Fruit fly (Drosophila melanogaster) whole organism, prepupa: ENCODE results near the gene Alg9.

Experiments
- Blimp-1 ChIP-seq: fragments of 200-800 bp; sonication (Bioruptor generic); optimal IDR thresholded peaks from 3 replicates; lab custom pipeline; 2017; ENCODE audit warnings: missing biosample characterization, missing genetic modification characterization, mild to moderate bottlenecking, moderate library complexity, missing genetic modification reagents
- CG10631 ChIP-seq: fragments of 200-800 bp; sonication (Bioruptor generic); optimal IDR thresholded peaks from 2 replicates; lab custom pipeline; 2016; ENCODE audit warnings: missing biosample characterization, missing genetic modification characterization
- CG11294 ChIP-seq: fragments of 200-800 bp; sonication (Bioruptor generic); IDR thresholded peaks from 2 replicates; pipeline ENCODE4 v1.3.6; 2022; ENCODE audit warnings: missing biosample characterization, missing genetic modification characterization
- CG11762 ChIP-seq: fragments of 200-800 bp; sonication (Bioruptor generic); optimal IDR thresholded peaks from 3 replicates; lab custom pipeline; 2016; ENCODE audit warnings: missing biosample characterization, missing genetic modification characterization; ENCODE audit not compliant: insufficient read depth
- CG15336 ChIP-seq: fragments of 200-800 bp; sonication (Bioruptor generic); IDR thresholded peaks from 2 replicates; pipeline ENCODE4 v1.3.6; 2022; ENCODE audit warnings: missing biosample characterization, missing genetic modification characterization
- CG1621 ChIP-seq: fragments of 200-800 bp; sonication (Bioruptor generic); optimal IDR thresholded peaks from 3 replicates; lab custom pipeline; 2018; ENCODE audit warnings: missing biosample characterization, mild to moderate bottlenecking, missing genetic modification characterization
- CG3032 ChIP-seq: fragments of 200-800 bp; optimal IDR thresholded peaks from 2 replicates; lab custom pipeline; 2019; ENCODE audit warnings: missing biosample characterization, mild to moderate bottlenecking, missing genetic modification characterization, moderate library complexity
- CG34406 ChIP-seq: fragments of 200-800 bp; sonication (Bioruptor generic); optimal IDR thresholded peaks from 3 replicates; lab custom pipeline; 2016; ENCODE audit warnings: missing biosample characterization, missing genetic modification characterization
- CG4318 ChIP-seq: fragments of 200-800 bp; sonication (Bioruptor generic); optimal IDR thresholded peaks from 3 replicates; lab custom pipeline; 2017; ENCODE audit warnings: missing biosample characterization, mild to moderate bottlenecking, missing genetic modification characterization
- CG6276 ChIP-seq: fragments of 200-800 bp; sonication (Bioruptor generic); optimal IDR thresholded peaks from 2 replicates; lab custom pipeline; 2017; ENCODE audit warnings: missing biosample characterization, mild to moderate bottlenecking, missing genetic modification characterization
- CG6792 ChIP-seq: fragments of 200-800 bp; sonication (Bioruptor generic); optimal IDR thresholded peaks from 3 replicates; lab custom pipeline; 2016; ENCODE audit warnings: missing biosample characterization, missing genetic modification characterization
- CG6808 ChIP-seq: fragments of 200-800 bp; sonication (Bioruptor generic); optimal IDR thresholded peaks from 3 replicates; lab custom pipeline; 2017; ENCODE audit warnings: missing biosample characterization, missing genetic modification characterization, mild to moderate bottlenecking, moderate library complexity, missing genetic modification reagents
- CG8119 ChIP-seq: fragments of 200-800 bp; sonication (Bioruptor generic); IDR thresholded peaks from 3 replicates; pipeline ENCODE4 v1.3.6; 2022; ENCODE audit warnings: missing biosample characterization, missing genetic modification characterization
- CG9139 ChIP-seq: fragments of 200-800 bp; sonication (Bioruptor generic); optimal IDR thresholded peaks from 3 replicates; lab custom pipeline; 2017; ENCODE audit warnings: missing biosample characterization, mild to moderate bottlenecking, missing genetic modification characterization
- Eip75B ChIP-seq: fragments of 200-800 bp; sonication (Bioruptor generic); optimal IDR thresholded peaks from 3 replicates; lab custom pipeline; 2016; ENCODE audit warnings: missing biosample characterization, missing genetic modification characterization
- Eip78C ChIP-seq: fragments of 200-800 bp; sonication (Bioruptor generic); peaks from one replicate; lab custom pipeline; 2016; ENCODE audit warnings: missing biosample characterization, missing genetic modification characterization
- Ets96B ChIP-seq: fragments of 200-800 bp; optimal IDR thresholded peaks from 2 replicates; lab custom pipeline; 2019; ENCODE audit warnings: missing biosample characterization, mild to moderate bottlenecking, missing genetic modification characterization, moderate library complexity
- Hr38 ChIP-seq: sonication (Bioruptor generic); optimal IDR thresholded peaks from 2 replicates; lab custom pipeline; 2016; ENCODE audit warnings: missing biosample characterization, missing genetic modification characterization
- Met ChIP-seq: fragments of 200-800 bp; sonication (Bioruptor generic); optimal IDR thresholded peaks from 3 replicates; lab custom pipeline; 2016; ENCODE audit warnings: missing biosample characterization, missing genetic modification characterization
- OdsH ChIP-seq: fragments of 200-800 bp; sonication (Bioruptor generic); optimal IDR thresholded peaks from 3 replicates; lab custom pipeline; 2016; ENCODE audit warnings: missing biosample characterization, missing genetic modification characterization
- Sox15 ChIP-seq: fragments of 200-800 bp; sonication (Bioruptor generic); optimal IDR thresholded peaks from 3 replicates; lab custom pipeline; 2016; ENCODE audit warnings: missing biosample characterization, missing genetic modification characterization
- achi ChIP-seq: fragments of 200-800 bp; sonication (Bioruptor generic); optimal IDR thresholded peaks from 3 replicates; lab custom pipeline; 2016; ENCODE audit warnings: missing biosample characterization, missing genetic modification characterization
- acj6 ChIP-seq: fragments of 200-800 bp; sonication (Bioruptor generic); optimal IDR thresholded peaks from 3 replicates; lab custom pipeline; 2016; ENCODE audit warnings: missing biosample characterization, missing genetic modification characterization
- cyc ChIP-seq: fragments of 200-800 bp; sonication (Bioruptor generic); optimal IDR thresholded peaks from 3 replicates; lab custom pipeline; 2016; ENCODE audit warnings: missing biosample characterization, missing genetic modification characterization
- dac ChIP-seq: fragments of 200-800 bp; sonication (Bioruptor generic); optimal IDR thresholded peaks from 2 replicates; lab custom pipeline; 2017; ENCODE audit warnings: missing biosample characterization, mild to moderate bottlenecking, missing genetic modification characterization
- dsx ChIP-seq: fragments of 200-800 bp; optimal IDR thresholded peaks from 3 replicates; lab custom pipeline; 2019; ENCODE audit warnings: missing biosample characterization, mild to moderate bottlenecking, missing genetic modification characterization, moderate library complexity; ENCODE audit not compliant: poor library complexity, severe bottlenecking
- fd59A ChIP-seq: fragments of 200-800 bp; sonication (Bioruptor generic); optimal IDR thresholded peaks from 2 replicates; lab custom pipeline; 2017; ENCODE audit warnings: missing biosample characterization, mild to moderate bottlenecking, missing genetic modification characterization, missing genetic modification reagents
- fd85E ChIP-seq: fragments of 200-800 bp; sonication (Bioruptor generic); optimal IDR thresholded peaks from 3 replicates; lab custom pipeline; 2016; ENCODE audit warnings: missing biosample characterization, missing genetic modification characterization
- fkh ChIP-seq: fragments of 200-800 bp; sonication (Bioruptor generic); optimal IDR thresholded peaks from 3 replicates; lab custom pipeline; 2017; ENCODE audit warnings: missing biosample characterization, mild to moderate bottlenecking, missing genetic modification characterization, moderate library complexity
- pdm3 ChIP-seq: fragments of 200-800 bp; sonication (Bioruptor generic); optimal IDR thresholded peaks from 3 replicates; lab custom pipeline; 2016; ENCODE audit warnings: missing biosample characterization, missing genetic modification characterization
- ss ChIP-seq, 2 experiments: fragments of 200-800 bp; sonication (Bioruptor generic); optimal IDR thresholded peaks; 2 replicates in 1 of 2; 3 replicates in 1 of 2; lab custom pipeline; 2017 to 2018; ENCODE audit warnings: mild to moderate bottlenecking in 2 of 2, missing biosample characterization in 2 of 2, missing genetic modification characterization in 2 of 2, moderate library complexity in 1 of 2
- vri ChIP-seq: fragments of 200-800 bp; sonication (Bioruptor generic); optimal IDR thresholded peaks from 3 replicates; lab custom pipeline; 2016; ENCODE audit warnings: missing biosample characterization, mild to moderate bottlenecking, missing genetic modification characterization

Gene Alg9

dm6 chr3R:25232271-25232989, 11.0 kb downstream of the Alg9 start, which contains the start of gene Cad96Cb (continued):
- TF ChIP-seq CG3032 (tag; lab: Kevin White, UChicago) (peak; percentile 90), CG10631 (peak; percentile 88), CG8119 (GFP tag; lab: Robert Waterston, UW) (peak; percentile 94), Met (GFP tag; lab: Kevin White, UChicago) (peak; percentile 95), Eip78C (peak; percentile 99), fd85E (peak; percentile 57), CG11762 (GFP tag; lab: Kevin White, UChicago) (peak; percentile 93), CG6808 (GFP tag; lab: Kevin White, UChicago) (peak; percentile 93), Ets96B (peak; percentile 83), Blimp-1 (peak; percentile 76), pdm3 (peak; percentile 92), CG6276 (GFP tag; lab: Kevin White, UChicago) (peak; percentile 97), CG6792 (peak; percentile 90)

- TF ChIP-seq Eip75B: no peak
- TF ChIP-seq CG1621 (tag; lab: Kevin White, UChicago): peak; percentile 45
Measured at dm6 chr3R:25235362-25235761, 14.0 kb downstream of the Alg9 start, which contains the start of gene Sil1. TSS of gene Sil1 (minus strand) at chr3R:25235529.

dm6 chr3R:25236121-25236520, 14.7 kb downstream of the Alg9 start:
- no peak for TF ChIP-seq CG11294
- no peak for TF ChIP-seq achi (GFP tag; lab: Kevin White, UChicago)
- no peak for TF ChIP-seq vri (GFP tag; lab: Kevin White, UChicago)
- TF ChIP-seq CG6808 (GFP tag; lab: Kevin White, UChicago): no peak
- no peak for TF ChIP-seq CG9139
- TF ChIP-seq CG15336: no peak
- TF ChIP-seq CG34406 (GFP tag; lab: Kevin White, UChicago): no peak
- TF ChIP-seq Eip78C: peak; percentile 16
- no peak for TF ChIP-seq CG4318
- TF ChIP-seq Sox15 (GFP tag; lab: Kevin White, UChicago): no peak
- TF ChIP-seq OdsH (GFP tag; lab: Kevin White, UChicago): no peak
- no peak for TF ChIP-seq cyc (GFP tag; lab: Kevin White, UChicago)
- no peak for TF ChIP-seq acj6 (GFP tag; lab: Kevin White, UChicago)
- TF ChIP-seq pdm3: no peak
- no peak for TF ChIP-seq dac (GFP tag; lab: Kevin White, UChicago)
- no peak for TF ChIP-seq CG11762 (GFP tag; lab: Kevin White, UChicago)
- peak; percentile 56 for TF ChIP-seq fkh (GFP tag; lab: Kevin White, UChicago)
- TF ChIP-seq fd59A (GFP tag; lab: Kevin White, UChicago): no peak

- TF ChIP-seq dsx (GFP tag; lab: Kevin White, UChicago) (peak; percentile 8), Hr38 (GFP tag; lab: Kevin White, UChicago) (no peak), ss (GFP tag; optimal IDR thresholded peaks at IDR 0.05; lab: Kevin White, UChicago) (peak in 1 of 2 experiments; percentile 0)
Measured at dm6 chr3R:25237314-25237713, 15.9 kb downstream of the Alg9 start, which contains the start of gene Jhbp7. TSS of gene Jhbp7 (plus strand) at chr3R:25237614.
